Fruit fly (Drosophila melanogaster) whole organism, embryonic: ENCODE data around the gene spas.

ENCODE experiments used
- Adf1 ChIP-seq: fragments of 200-800 bp; sonication (Bioruptor generic); IDR thresholded peaks from 2 replicates; pipeline ENCODE4 v1.3.6; 2022; ENCODE audit warnings: missing biosample characterization, missing genetic modification characterization
- Atf6 ChIP-seq: fragments of 200-800 bp; sonication (Bioruptor generic); IDR thresholded peaks from 2 replicates; pipeline ENCODE4 v1.3.6; 2022; ENCODE audit warnings: missing biosample characterization, missing genetic modification characterization
- Awh ChIP-seq: fragments of 200-800 bp; sonication (Bioruptor generic); IDR thresholded peaks from 2 replicates; pipeline ENCODE4, ENCODE4 v1.3.6; 2022; ENCODE audit warnings: missing biosample characterization, missing genetic modification characterization
- Bgb ChIP-seq: fragments of 200-800 bp; sonication (Bioruptor generic); IDR thresholded peaks from 2 replicates; pipeline ENCODE4 v1.3.6; 2022; ENCODE audit warnings: missing biosample characterization, missing genetic modification characterization; ENCODE audit not compliant: partially characterized antibody
- C15 ChIP-seq: fragments of 200-800 bp; sonication (Bioruptor generic); IDR thresholded peaks from 3 replicates; pipeline ENCODE4 v1.3.6; 2022; ENCODE audit warnings: missing biosample characterization, missing genetic modification characterization
- CG10209 ChIP-seq: fragments of 200-800 bp; sonication (Bioruptor generic); optimal IDR thresholded peaks from 3 replicates; lab custom pipeline; 2017; ENCODE audit warnings: missing biosample characterization, mild to moderate bottlenecking, missing genetic modification characterization, missing genetic modification reagents
- CG10274 ChIP-seq: fragments of 200-800 bp; sonication (Bioruptor generic); optimal IDR thresholded peaks from 3 replicates; lab custom pipeline; 2017; ENCODE audit warnings: missing biosample characterization, mild to moderate bottlenecking, missing genetic modification characterization
- CG14014 ChIP-seq: fragments of 200-800 bp; sonication (Bioruptor generic); IDR thresholded peaks from 2 replicates; pipeline ENCODE4 v1.3.6; 2022; ENCODE audit warnings: missing biosample characterization, missing genetic modification characterization
- CG15514 ChIP-seq: fragments of 200-800 bp; sonication (Bioruptor generic); optimal IDR thresholded peaks from 3 replicates; lab custom pipeline; 2017; ENCODE audit warnings: missing biosample characterization, missing genetic modification characterization, mild to moderate bottlenecking, moderate library complexity, missing genetic modification reagents
- CG16813 ChIP-seq: fragments of 200-800 bp; sonication (Bioruptor generic); IDR thresholded peaks from 3 replicates; pipeline ENCODE4 v1.3.6; 2022; ENCODE audit warnings: missing biosample characterization, missing genetic modification characterization; ENCODE audit not compliant: partially characterized antibody
- CG17829 ChIP-seq: fragments of 200-800 bp; optimal IDR thresholded peaks from 2 replicates; lab custom pipeline; 2019; ENCODE audit warnings: missing biosample characterization, mild to moderate bottlenecking, missing genetic modification characterization, moderate library complexity
- CG30020 ChIP-seq: fragments of 200-800 bp; optimal IDR thresholded peaks from 2 replicates; lab custom pipeline; 2019; ENCODE audit warnings: missing biosample characterization, mild to moderate bottlenecking, missing genetic modification characterization, moderate library complexity
- CG32532 ChIP-seq: fragments of 200-800 bp; sonication (Bioruptor generic); IDR thresholded peaks from 2 replicates; pipeline ENCODE4 v1.3.6; 2022; ENCODE audit warnings: missing biosample characterization, missing genetic modification characterization
- CG3281 ChIP-seq: fragments of 200-800 bp; sonication (Bioruptor generic); optimal IDR thresholded peaks from 3 replicates; lab custom pipeline; 2017; ENCODE audit warnings: missing biosample characterization, mild to moderate bottlenecking, missing genetic modification characterization
- CG34422 ChIP-seq: fragments of 200-800 bp; sonication (Bioruptor generic); IDR thresholded peaks from 3 replicates; pipeline ENCODE4 v1.3.6; 2022; ENCODE audit warnings: missing biosample characterization, missing genetic modification characterization
- CG3726 ChIP-seq: fragments of 200-800 bp; sonication (Bioruptor generic); IDR thresholded peaks from 3 replicates; pipeline ENCODE4, ENCODE4 v1.3.6; 2022; ENCODE audit warnings: missing biosample characterization, missing genetic modification characterization
- CG4707 ChIP-seq: fragments of 200-800 bp; sonication (Bioruptor generic); optimal IDR thresholded peaks from 2 replicates; lab custom pipeline; 2018; ENCODE audit warnings: missing biosample characterization, mild to moderate bottlenecking, missing genetic modification characterization, moderate library complexity
- CG6854 ChIP-seq: fragments of 200-800 bp; sonication (Bioruptor generic); optimal IDR thresholded peaks from 3 replicates; lab custom pipeline; 2017; ENCODE audit warnings: missing biosample characterization, mild to moderate bottlenecking, missing genetic modification characterization
- CG7839 ChIP-seq: fragments of 200-800 bp; sonication (Bioruptor generic); optimal IDR thresholded peaks from 3 replicates; lab custom pipeline; 2018; ENCODE audit warnings: missing biosample characterization, mild to moderate bottlenecking, missing genetic modification characterization, moderate library complexity
- CG7928 ChIP-seq: fragments of 200-800 bp; sonication (Bioruptor generic); optimal IDR thresholded peaks from 2 replicates; lab custom pipeline; 2017; ENCODE audit warnings: missing biosample characterization, mild to moderate bottlenecking, missing genetic modification characterization
- CG8478 ChIP-seq: fragments of >200 bp; optimal IDR thresholded peaks from 2 replicates; lab custom pipeline; 2018
- CG8765 ChIP-seq: fragments of 200-800 bp; sonication (Bioruptor generic); IDR thresholded peaks from 2 replicates; pipeline ENCODE4 v1.3.6; 2022; ENCODE audit warnings: missing biosample characterization, missing genetic modification characterization
- CHES-1-like ChIP-seq: fragments of 200-800 bp; sonication (Bioruptor generic); optimal IDR thresholded peaks from 2 replicates; lab custom pipeline; 2016; ENCODE audit warnings: missing biosample characterization, missing genetic modification characterization
- Dbx ChIP-seq: fragments of 200-800 bp; sonication (Bioruptor generic); IDR thresholded peaks from 3 replicates; pipeline ENCODE4 v1.3.6; 2022; ENCODE audit warnings: missing biosample characterization, missing genetic modification characterization
- H15 ChIP-seq: fragments of 200-800 bp; sonication (Bioruptor generic); IDR thresholded peaks from 3 replicates; pipeline ENCODE4 v1.3.6; 2022; ENCODE audit warnings: missing biosample characterization, missing genetic modification characterization
- HLH3B ChIP-seq: fragments of 200-800 bp; sonication (Bioruptor generic); IDR thresholded peaks from 2 replicates; pipeline ENCODE4 v1.3.6; 2022; ENCODE audit warnings: missing biosample characterization, missing genetic modification characterization
- HLH4C ChIP-seq: fragments of 200-800 bp; sonication (Bioruptor generic); IDR thresholded peaks from 3 replicates; pipeline ENCODE4 v1.3.6; 2022; ENCODE audit warnings: missing biosample characterization, missing genetic modification characterization; ENCODE audit not compliant: partially characterized antibody
- HLHmδ ChIP-seq: fragments of 200-800 bp; sonication (Bioruptor generic); optimal IDR thresholded peaks from 2 replicates; lab custom pipeline; 2018; ENCODE audit warnings: missing biosample characterization, mild to moderate bottlenecking, missing genetic modification characterization, moderate library complexity
- Hand ChIP-seq: fragments of 200-800 bp; sonication (Bioruptor generic); optimal IDR thresholded peaks from 2 replicates; lab custom pipeline; 2017; ENCODE audit warnings: mild to moderate bottlenecking, missing biosample characterization, missing genetic modification reagents, missing genetic modification characterization
- MBD-R2 ChIP-seq: fragments of 200-800 bp; sonication (Bioruptor generic); IDR thresholded peaks from 2 replicates; pipeline ENCODE4 v1.3.6; 2022; ENCODE audit warnings: missing biosample characterization, missing genetic modification characterization
- NFAT ChIP-seq: fragments of 200-800 bp; sonication (Bioruptor generic); IDR thresholded peaks from 2 replicates; pipeline ENCODE4 v1.3.6; 2022; ENCODE audit warnings: missing biosample characterization, missing genetic modification characterization
- Nf-YC ChIP-seq: fragments of 200-800 bp; optimal IDR thresholded peaks from 3 replicates; lab custom pipeline; 2019; ENCODE audit warnings: missing biosample characterization, mild to moderate bottlenecking, missing genetic modification characterization, moderate library complexity
- PHDP ChIP-seq: fragments of 200-800 bp; sonication (Bioruptor generic); optimal IDR thresholded peaks from 3 replicates; lab custom pipeline; 2018; ENCODE audit warnings: missing biosample characterization, mild to moderate bottlenecking, missing genetic modification characterization, moderate library complexity
- Vsx1 ChIP-seq: fragments of 200-800 bp; sonication (Bioruptor generic); optimal IDR thresholded peaks from 2 replicates; lab custom pipeline; 2017; ENCODE audit warnings: missing biosample characterization, mild to moderate bottlenecking, missing genetic modification characterization, missing genetic modification reagents
- br ChIP-seq: fragments of >200 bp; optimal IDR thresholded peaks from 2 replicates; lab custom pipeline; 2017
- chinmo ChIP-seq: fragments of 200-800 bp; sonication (Bioruptor generic); IDR thresholded peaks from 4 replicates; pipeline ENCODE4 v1.3.6; 2022; ENCODE audit warnings: missing biosample characterization, missing genetic modification characterization; ENCODE audit not compliant: partially characterized antibody
- crol ChIP-seq: fragments of 200-800 bp; sonication (Bioruptor generic); IDR thresholded peaks from 2 replicates; pipeline ENCODE4 v1.3.6; 2022; ENCODE audit warnings: missing biosample characterization, missing genetic modification characterization
- dmrt99B ChIP-seq: fragments of 200-800 bp; sonication (Bioruptor generic); optimal IDR thresholded peaks from 2 replicates; lab custom pipeline; 2018; ENCODE audit warnings: missing biosample characterization, mild to moderate bottlenecking, missing genetic modification characterization, moderate library complexity
- eve ChIP-seq, 2 experiments: fragments of >200 bp; optimal IDR thresholded peaks; 2 replicates each; lab custom pipeline; 2017; ENCODE audit warnings: missing biosample characterization in 2 of 2, missing genetic modification characterization in 2 of 2
- exex ChIP-seq: fragments of 200-800 bp; sonication (Bioruptor generic); optimal IDR thresholded peaks from 4 replicates; lab custom pipeline; 2018; ENCODE audit warnings: missing biosample characterization, mild to moderate bottlenecking, missing genetic modification characterization, moderate library complexity
- fru ChIP-seq: fragments of >200 bp; optimal IDR thresholded peaks from 2 replicates; lab custom pipeline; 2017
- jigr1 ChIP-seq: fragments of 200-800 bp; sonication (Bioruptor generic); IDR thresholded peaks from 3 replicates; pipeline ENCODE4 v1.3.6; 2022; ENCODE audit warnings: missing biosample characterization, missing genetic modification characterization
- jing ChIP-seq: fragments of 200-800 bp; sonication (Bioruptor generic); optimal IDR thresholded peaks from 2 replicates; lab custom pipeline; 2018; ENCODE audit warnings: missing biosample characterization, mild to moderate bottlenecking, missing genetic modification characterization
- lilli ChIP-seq: fragments of 200-800 bp; sonication (Bioruptor generic); optimal IDR thresholded peaks from 3 replicates; lab custom pipeline; 2016; ENCODE audit warnings: missing biosample characterization, missing genetic modification characterization
- pita ChIP-seq: fragments of 200-800 bp; sonication (Bioruptor generic); optimal IDR thresholded peaks from 2 replicates; lab custom pipeline; 2017; ENCODE audit warnings: missing biosample characterization, mild to moderate bottlenecking, missing genetic modification characterization
- pzg ChIP-seq: fragments of 200-800 bp; sonication (Bioruptor generic); optimal IDR thresholded peaks from 3 replicates; lab custom pipeline; 2018; ENCODE audit warnings: missing biosample characterization, mild to moderate bottlenecking, missing genetic modification characterization, moderate library complexity
- rib ChIP-seq: fragments of 200-800 bp; sonication (Bioruptor generic); IDR thresholded peaks from 2 replicates; pipeline ENCODE4 v1.3.6; 2022; ENCODE audit warnings: missing biosample characterization, missing genetic modification characterization
- row ChIP-seq: fragments of 200-800 bp; sonication (Bioruptor generic); IDR thresholded peaks from 3 replicates; pipeline ENCODE4 v1.3.6; 2022; ENCODE audit warnings: missing biosample characterization, missing genetic modification characterization
- sd ChIP-seq: fragments of 200-800 bp; sonication (Bioruptor generic); optimal IDR thresholded peaks from 3 replicates; lab custom pipeline; 2018; ENCODE audit warnings: missing biosample characterization, mild to moderate bottlenecking, missing genetic modification characterization, moderate library complexity
- sna ChIP-seq: fragments of 200-800 bp; sonication (Bioruptor generic); IDR thresholded peaks from 2 replicates; pipeline ENCODE4 v1.3.6; 2022; ENCODE audit warnings: missing biosample characterization, missing genetic modification characterization; ENCODE audit not compliant: partially characterized antibody
- twi ChIP-seq: fragments of 200-800 bp; optimal IDR thresholded peaks from 2 replicates; lab custom pipeline; 2019; ENCODE audit warnings: missing biosample characterization, mild to moderate bottlenecking, missing genetic modification characterization, moderate library complexity

The spas gene

dm6 chr3R:24010637-24011214, 27.3 kb upstream of the spas start (continued):
- TF ChIP-seq CG15514 (GFP tag; lab: Kevin White, UChicago) = peak; percentile 56
- peak; percentile 32; the same call in 1 of the 2 replicates for TF ChIP-seq MBD-R2 (GFP tag; lab: Robert Waterston, UW)
- no peak for TF ChIP-seq chinmo
- no peak for TF ChIP-seq CG8478
- 0 out of 3 replicates have a peak, but pooled peaks have one; percentile 56 for TF ChIP-seq CG3726 (GFP tag; lab: Robert Waterston, UW)
- 0 out of 2 replicates have a peak, but pooled peaks have one; percentile 63 for TF ChIP-seq rib (GFP tag; lab: Robert Waterston, UW)
- TF ChIP-seq eve (GFP tag; optimal IDR thresholded peaks at IDR 0.05; lab: Kevin White, UChicago) = peak in 1 of 2 experiments; percentile 73
- peak; percentile 42 for TF ChIP-seq lilli
- TF ChIP-seq pita = no peak
- no peak for TF ChIP-seq CG10274
- TF ChIP-seq jigr1 = 0 out of 3 replicates have a peak, but pooled peaks have one; percentile 29
- TF ChIP-seq Dbx (GFP tag; lab: Robert Waterston, UW) = peak; percentile 83
- peak; percentile 44 for TF ChIP-seq Hand (GFP tag; lab: Kevin White, UChicago)
- peak; percentile 78; the same call in 1 of the 2 replicates for TF ChIP-seq CG32532 (GFP tag; lab: Robert Waterston, UW)
- TF ChIP-seq CG17829 (tag; lab: Kevin White, UChicago) = peak; percentile 56
- TF ChIP-seq row (GFP tag; lab: Robert Waterston, UW) = peak; percentile 85
- TF ChIP-seq fru (lab: Kevin White, UChicago) = no peak
- TF ChIP-seq HLH3B = peak; percentile 72
- TF ChIP-seq PHDP (tag; lab: Kevin White, UChicago) = peak; percentile 66
- peak; percentile 67 for TF ChIP-seq CG10209 (GFP tag; lab: Kevin White, UChicago)
- peak; percentile 44 for TF ChIP-seq Adf1 (GFP tag; lab: Robert Waterston, UW)
- peak; percentile 78 for TF ChIP-seq CG14014
- TF ChIP-seq CG34422 (GFP tag; lab: Robert Waterston, UW) = 0 out of 3 replicates have a peak, but pooled peaks have one; percentile 37
- no peak for TF ChIP-seq CG8765 (GFP tag; lab: Robert Waterston, UW)
- TF ChIP-seq CG6854 (GFP tag; lab: Kevin White, UChicago) = peak; percentile 36
- peak; percentile 40 for TF ChIP-seq Nf-YC (tag; lab: Kevin White, UChicago)
- no peak for TF ChIP-seq sna (GFP tag; lab: Robert Waterston, UW)
- TF ChIP-seq CHES-1-like (GFP tag; lab: Kevin White, UChicago) = peak; percentile 16
- TF ChIP-seq CG7839 (tag; lab: Kevin White, UChicago) = peak; percentile 72
- no peak for TF ChIP-seq NFAT
- peak; percentile 47; the same call in 1 of the 3 replicates for TF ChIP-seq H15 (GFP tag; lab: Robert Waterston, UW)
- TF ChIP-seq Bgb (GFP tag; lab: Robert Waterston, UW) = no peak
- peak; percentile 64; the same call in 1 of the 3 replicates for TF ChIP-seq C15

dm6 chr3R:24012038-24012693, 25.8 kb upstream of the spas start:
- TF ChIP-seq CG4707 (GFP tag; lab: Kevin White, UChicago) = no peak
- no peak for TF ChIP-seq Awh (GFP tag; lab: Robert Waterston, UW)
- TF ChIP-seq CG7928 (GFP tag; lab: Kevin White, UChicago) = no peak
- TF ChIP-seq Vsx1 (GFP tag; lab: Kevin White, UChicago) = no peak
- TF ChIP-seq dmrt99B (tag; lab: Kevin White, UChicago) = no peak
- TF ChIP-seq Atf6 = no peak
- TF ChIP-seq crol (GFP tag; lab: Robert Waterston, UW) = peak; percentile 53
- no peak for TF ChIP-seq jing (GFP tag; lab: Kevin White, UChicago)
- no peak for TF ChIP-seq HLHmδ (GFP tag; lab: Kevin White, UChicago)
- TF ChIP-seq exex = no peak
- no peak for TF ChIP-seq CG30020
- no peak for TF ChIP-seq CG16813 (GFP tag; lab: Robert Waterston, UW)
- no peak for TF ChIP-seq br (lab: Kevin White, UChicago)
- no peak for TF ChIP-seq HLH4C
- TF ChIP-seq twi (tag; lab: Kevin White, UChicago) = peak; percentile 92
- TF ChIP-seq sd (tag; lab: Kevin White, UChicago) = peak; percentile 89
- TF ChIP-seq CG3281 (GFP tag; lab: Kevin White, UChicago) = no peak
- no peak for TF ChIP-seq pzg (GFP tag; lab: Kevin White, UChicago)
- no peak for TF ChIP-seq Bgb (GFP tag; lab: Robert Waterston, UW)
